Worm (Caenorhabditis elegans) whole organism, early embryonic: ENCODE data around the gene flp-23.

Experiments
- aly-1 ChIP-seq: sonication (generic microtip); optimal IDR thresholded peaks from 2 replicates; lab custom pipeline; 2016; ENCODE audit warnings: missing genetic modification characterization, missing compliant biosample characterization
- ama-1 ChIP-seq: fragments of 150-350 bp; optimal IDR thresholded peaks from 2 replicates; lab custom pipeline; 2014
- ceh-13 ChIP-seq: fragments of 200-800 bp; sonication (Bioruptor generic); optimal IDR thresholded peaks from 2 replicates; lab custom pipeline; 2018; ENCODE audit warnings: mild to moderate bottlenecking, missing genetic modification characterization, missing compliant biosample characterization
- ceh-36 ChIP-seq: sonication (generic microtip); optimal IDR thresholded peaks from 2 replicates; lab custom pipeline; 2016; ENCODE audit warnings: missing genetic modification characterization, inconsistent platforms, missing compliant biosample characterization
- flt-1 ChIP-seq: fragments of 200-800 bp; sonication (Bioruptor generic); IDR thresholded peaks from 2 replicates; pipeline ENCODE4 v1.3.6; 2022; ENCODE audit warnings: missing genetic modification characterization, missing compliant biosample characterization
- hmbx-1 ChIP-seq: sonication (generic microtip); optimal IDR thresholded peaks from 2 replicates; lab custom pipeline; 2016; ENCODE audit warnings: mild to moderate bottlenecking, missing genetic modification characterization, missing compliant biosample characterization
- hmg-4 ChIP-seq: fragments of 200-800 bp; sonication (Bioruptor generic); optimal IDR thresholded peaks from 2 replicates; lab custom pipeline; 2018; ENCODE audit warnings: mild to moderate bottlenecking, missing genetic modification characterization, missing compliant biosample characterization
- hnd-1 ChIP-seq: sonication (generic microtip); optimal IDR thresholded peaks from 2 replicates; lab custom pipeline; 2016; ENCODE audit warnings: missing genetic modification characterization, missing compliant biosample characterization
- pes-1 ChIP-seq: fragments of 200-800 bp; sonication (Bioruptor generic); IDR thresholded peaks from 2 replicates; pipeline ENCODE4 v1.3.6; 2022; ENCODE audit warnings: missing genetic modification reagents, missing genetic modification characterization, missing compliant biosample characterization
- scrt-1 ChIP-seq: fragments of 200-800 bp; sonication (Bioruptor generic); IDR thresholded peaks from 2 replicates; pipeline ENCODE4 v1.3.6; 2022; ENCODE audit warnings: missing genetic modification characterization, missing compliant biosample characterization
- sea-1 ChIP-seq: fragments of 200-800 bp; sonication (Bioruptor generic); conservative IDR thresholded peaks from 2 replicates; pipeline ENCODE4 v1.3.6; 2022; ENCODE audit warnings: missing genetic modification characterization, missing compliant biosample characterization
- tbx-11 ChIP-seq: fragments of 200-800 bp; sonication (Bioruptor generic); IDR thresholded peaks from 2 replicates; pipeline ENCODE4 v1.3.6; 2022; ENCODE audit warnings: missing genetic modification characterization, missing compliant biosample characterization
- tbx-37 ChIP-seq: fragments of 200-800 bp; sonication (Bioruptor generic); conservative IDR thresholded peaks from 2 replicates; pipeline ENCODE4 v1.3.6; 2022; ENCODE audit warnings: missing genetic modification reagents, missing genetic modification characterization, missing compliant biosample characterization

DNA sequence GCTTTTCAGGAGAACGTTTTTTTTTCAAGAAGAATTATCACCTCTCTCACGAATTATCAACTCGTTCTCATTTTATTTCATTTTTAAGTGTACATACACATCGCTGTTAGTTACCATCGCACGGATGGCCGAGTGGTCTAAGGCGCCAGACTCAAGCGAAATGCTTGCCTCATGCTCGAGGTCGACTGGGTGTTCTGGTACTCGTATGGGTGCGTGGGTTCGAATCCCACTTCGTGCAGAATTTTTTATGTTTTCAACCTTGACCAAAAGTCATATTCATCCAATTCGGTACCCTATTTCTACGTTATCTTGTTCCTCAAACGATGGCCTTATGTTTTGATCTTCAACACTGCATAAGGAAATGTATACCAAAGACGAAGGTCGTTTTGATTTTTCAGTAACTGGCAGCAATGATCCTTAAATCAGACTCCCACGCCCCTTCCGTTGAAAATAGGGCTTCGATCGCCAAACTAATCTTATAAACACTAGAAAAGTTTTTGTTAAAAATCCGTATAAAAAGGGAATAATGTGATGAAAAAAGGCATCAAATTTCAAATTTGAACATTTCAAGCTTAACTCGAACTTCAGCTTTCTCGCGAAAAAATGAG, 11.3 kb upstream of the flp-23 start, which contains the start of gene fip-1:
- TF ChIP-seq ama-1 (lab: Kevin White, UChicago) (no peak), ceh-36 (tag; lab: Kevin White, UChicago) (no peak), hnd-1 (tag; lab: Kevin White, UChicago) (no peak), hmbx-1 (tag; lab: Kevin White, UChicago) (no peak), sea-1 (GFP tag; lab: Robert Waterston, UW) (no peak), tbx-11 (GFP tag; lab: Robert Waterston, UW) (no peak), aly-1 (tag; lab: Kevin White, UChicago) (no peak), scrt-1 (peak; percentile 40; the same call in 1 of the 2 replicates), hmg-4 (GFP tag; lab: Kevin White, UChicago) (no peak), flt-1 (GFP tag; lab: Robert Waterston, UW) (no peak), tbx-37 (GFP tag; lab: Robert Waterston, UW) (no peak), ceh-13 (GFP tag; lab: Kevin White, UChicago) (no peak), pes-1 (GFP tag; lab: Robert Waterston, UW) (no peak)
